Fruit fly (Drosophila melanogaster) whole organism, embryonic: ENCODE results near the gene Jupiter.

Experiments used
- CG14860 ChIP-seq: fragments of 200-800 bp; sonication (Bioruptor generic); IDR thresholded peaks from 3 replicates; pipeline ENCODE4 v1.3.6; 2022; ENCODE audit warnings: missing biosample characterization, missing genetic modification characterization; ENCODE audit not compliant: partially characterized antibody
- CG14965 ChIP-seq: fragments of 200-800 bp; sonication (Bioruptor generic); optimal IDR thresholded peaks from 2 replicates; lab custom pipeline; 2016; ENCODE audit warnings: missing biosample characterization, missing genetic modification characterization, borderline replicate concordance
- CG6765 ChIP-seq: fragments of 200-800 bp; sonication (Bioruptor generic); optimal IDR thresholded peaks from 3 replicates; lab custom pipeline; 2017; ENCODE audit warnings: missing biosample characterization, mild to moderate bottlenecking, missing genetic modification characterization
- Hr51 ChIP-seq, 2 experiments: fragments of 200-800 bp; sonication (Bioruptor generic); optimal IDR thresholded peaks; 2 replicates in 1 of 2; 3 replicates in 1 of 2; lab custom pipeline; 2016 to 2018; ENCODE audit warnings: missing biosample characterization in 2 of 2, missing genetic modification characterization in 2 of 2, mild to moderate bottlenecking in 1 of 2, moderate library complexity in 1 of 2
- slou ChIP-seq: fragments of 200-800 bp; sonication (Bioruptor generic); optimal IDR thresholded peaks from 3 replicates; lab custom pipeline; 2016; ENCODE audit warnings: missing biosample characterization, missing genetic modification characterization
- sna ChIP-seq: fragments of 200-800 bp; sonication (Bioruptor generic); IDR thresholded peaks from 2 replicates; pipeline ENCODE4 v1.3.6; 2022; ENCODE audit warnings: missing biosample characterization, missing genetic modification characterization; ENCODE audit not compliant: partially characterized antibody

DNA sequence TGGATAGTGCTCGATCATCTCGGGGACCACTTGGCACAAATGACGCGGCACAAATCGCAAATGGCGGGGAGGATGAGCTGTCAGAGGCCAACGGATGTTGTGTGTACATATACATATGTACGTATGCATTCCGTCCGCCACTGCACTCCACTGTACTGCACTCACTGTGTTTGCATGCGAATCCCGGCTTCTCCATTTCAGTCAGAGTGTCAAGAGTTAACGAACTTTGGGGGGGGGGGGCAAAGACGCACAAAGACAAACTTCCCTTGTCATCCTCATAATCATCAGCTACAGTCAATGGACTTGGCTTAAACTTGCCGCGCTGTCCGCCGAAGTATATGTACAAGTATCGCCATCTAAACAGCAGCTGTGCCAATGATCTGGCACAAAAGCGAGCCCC lies 5.6 kb downstream of the Jupiter start:
- TF ChIP-seq CG14965 (GFP tag; lab: Kevin White, UChicago) = no peak
- no peak for TF ChIP-seq sna
- no peak for TF ChIP-seq slou (GFP tag; lab: Kevin White, UChicago)
- no peak for TF ChIP-seq Hr51 (GFP tag; optimal IDR thresholded peaks at IDR 0.05; lab: Kevin White, UChicago)
- TF ChIP-seq CG14860 (GFP tag; lab: Robert Waterston, UW) = no peak
- TF ChIP-seq CG6765 (GFP tag; lab: Kevin White, UChicago) = no peak
